Fruit fly (Drosophila melanogaster) whole organism, embryonic: ENCODE measurements around the gene Dhc36C.

Experiments
- CG12391 ChIP-seq: fragments of 200-800 bp; sonication (Bioruptor generic); optimal IDR thresholded peaks from 3 replicates; lab custom pipeline; 2018; ENCODE audit warnings: missing biosample characterization, mild to moderate bottlenecking, missing genetic modification characterization, moderate library complexity
- CG15601 ChIP-seq: fragments of 200-800 bp; sonication (Bioruptor generic); optimal IDR thresholded peaks from 3 replicates; lab custom pipeline; 2019; ENCODE audit warnings: missing biosample characterization, mild to moderate bottlenecking, missing genetic modification characterization, moderate library complexity
- CG4424 ChIP-seq: fragments of 200-800 bp; sonication (Bioruptor generic); optimal IDR thresholded peaks from 3 replicates; lab custom pipeline; 2016; ENCODE audit warnings: missing biosample characterization, missing genetic modification characterization
- CG7839 ChIP-seq: fragments of 200-800 bp; sonication (Bioruptor generic); optimal IDR thresholded peaks from 3 replicates; lab custom pipeline; 2018; ENCODE audit warnings: missing biosample characterization, mild to moderate bottlenecking, missing genetic modification characterization, moderate library complexity
- Lpt ChIP-seq: fragments of >200 bp; optimal IDR thresholded peaks from 2 replicates; lab custom pipeline; 2018; ENCODE audit warnings: missing biosample characterization, missing genetic modification characterization
- NC2β ChIP-seq: fragments of 200-800 bp; sonication (Bioruptor generic); optimal IDR thresholded peaks from 2 replicates; lab custom pipeline; 2016; ENCODE audit warnings: missing biosample characterization, missing genetic modification characterization
- danr ChIP-seq: fragments of 200-800 bp; sonication (Bioruptor generic); IDR thresholded peaks from 2 replicates; pipeline ENCODE4 v1.3.6; 2022; ENCODE audit warnings: missing biosample characterization, missing genetic modification characterization
- eyg ChIP-seq: fragments of 200-800 bp; sonication (Bioruptor generic); optimal IDR thresholded peaks from 3 replicates; lab custom pipeline; 2016; ENCODE audit warnings: missing biosample characterization, missing genetic modification characterization
- gcm2 ChIP-seq: fragments of 200-800 bp; sonication (Bioruptor generic); optimal IDR thresholded peaks from 2 replicates; lab custom pipeline; 2016; ENCODE audit warnings: missing biosample characterization, missing genetic modification characterization
- org-1 ChIP-seq: fragments of 200-800 bp; sonication (Bioruptor generic); optimal IDR thresholded peaks from 2 replicates; lab custom pipeline; 2017; ENCODE audit warnings: missing biosample characterization, missing genetic modification characterization
- tap ChIP-seq: fragments of 200-800 bp; optimal IDR thresholded peaks from 3 replicates; lab custom pipeline; 2019; ENCODE audit warnings: missing biosample characterization, mild to moderate bottlenecking, missing genetic modification characterization, moderate library complexity
- zf30C ChIP-seq: fragments of 200-800 bp; sonication (Bioruptor generic); optimal IDR thresholded peaks from 3 replicates; lab custom pipeline; 2018; ENCODE audit warnings: missing biosample characterization, mild to moderate bottlenecking, missing genetic modification characterization

- no peak for TF ChIP-seq zf30C (GFP tag; lab: Kevin White, UChicago)
- TF ChIP-seq eyg (GFP tag; lab: Kevin White, UChicago): no peak
- TF ChIP-seq gcm2 (GFP tag; lab: Kevin White, UChicago): no peak
- TF ChIP-seq org-1 (GFP tag; lab: Kevin White, UChicago): no peak
- TF ChIP-seq CG12391 (tag; lab: Kevin White, UChicago): no peak
- no peak for TF ChIP-seq CG15601 (tag; lab: Kevin White, UChicago)
- TF ChIP-seq CG7839: no peak
- TF ChIP-seq tap (tag; lab: Kevin White, UChicago): no peak
- TF ChIP-seq danr (GFP tag; lab: Robert Waterston, UW): no peak
- TF ChIP-seq CG4424 (GFP tag; lab: Kevin White, UChicago): no peak
- no peak for TF ChIP-seq NC2β
- TF ChIP-seq Lpt (GFP tag; lab: Kevin White, UChicago): no peak
Observed at dm6 chr2L:17559275-17559674, 58.1 kb downstream of the Dhc36C start.
